Fruit fly (Drosophila melanogaster): Measurements from ENCODE around the gene CG3091.

- TF ChIP-seq CG33017 (tag; optimal IDR thresholded peaks at IDR 0.05) (no peak), CG7101 (tag; optimal IDR thresholded peaks at IDR 0.05) (no peak), tj (GFP tag; optimal IDR thresholded peaks at IDR 0.05) (no peak), Hr96 (GFP tag; optimal IDR thresholded peaks at IDR 0.05) (no peak), CG5204 (GFP tag; optimal IDR thresholded peaks at IDR 0.05) (no peak), ovo (GFP tag; optimal IDR thresholded peaks at IDR 0.05) (no peak), toe (GFP tag; optimal IDR thresholded peaks at IDR 0.05) (no peak), bab1 (GFP tag; optimal IDR thresholded peaks at IDR 0.05) (peak; percentile 10)
Observed at dm6 chrX:2241842-2242241, 12.2 kb downstream of the CG3091 start, which contains the start of gene kz.
